Fruit fly (Drosophila melanogaster): ENCODE results near the gene Edem2.

Edem2 gene

DNA sequence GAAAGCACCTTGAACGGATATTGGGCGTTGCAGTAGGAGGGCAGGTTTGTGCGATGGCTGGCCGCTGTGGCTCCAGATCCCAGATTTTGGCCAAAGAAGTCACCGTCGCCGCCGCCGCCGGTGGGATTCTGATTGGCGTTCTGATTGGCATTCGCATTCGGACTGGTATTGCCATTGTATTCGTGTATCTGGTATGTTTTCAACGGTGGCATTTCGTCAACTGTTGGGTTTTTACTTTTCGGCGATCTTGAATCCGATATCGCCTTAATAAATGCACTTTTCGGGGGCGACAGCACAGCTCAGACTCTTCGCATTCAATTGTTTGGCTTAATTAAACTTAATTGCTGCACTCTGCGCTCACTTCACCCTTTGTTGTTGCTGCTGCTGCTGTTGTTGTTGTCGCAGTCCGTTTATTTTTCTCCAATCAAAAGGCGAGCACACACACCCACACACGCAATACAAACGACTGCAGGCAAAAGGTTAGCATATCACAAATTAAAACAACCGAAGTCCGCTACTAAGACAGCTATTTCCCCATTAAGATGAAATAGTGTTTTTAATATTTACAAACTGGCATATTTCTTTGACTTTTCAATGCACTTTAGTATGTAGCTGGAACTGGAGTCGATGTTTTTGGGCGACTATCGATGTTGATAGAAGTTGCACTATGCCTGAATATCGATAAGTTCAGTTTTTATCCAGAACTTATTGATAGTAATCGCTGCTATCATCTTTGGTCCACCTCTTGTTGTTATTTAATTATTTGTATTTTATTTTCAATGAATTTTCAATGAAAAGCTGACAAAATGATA is 27.5 kb downstream of the Edem2 start, which contains the start of the genes CG9426 and mRF1 (continued):
- no peak for TF ChIP-seq CG2889 (GFP tag; IDR thresholded peaks at IDR 0.05)
- TF ChIP-seq MTF-1 (GFP tag; optimal IDR thresholded peaks at IDR 0.05; ENCODE audit: borderline replicate concordance): no peak
- TF ChIP-seq gfzf (GFP tag; optimal IDR thresholded peaks at IDR 0.05): peak; percentile 49
- no peak for TF ChIP-seq CG11723 (GFP tag; optimal IDR thresholded peaks at IDR 0.05)
- TF ChIP-seq trem (tag; optimal IDR thresholded peaks at IDR 0.05): peak; percentile 77
- TF ChIP-seq phol (tag; optimal IDR thresholded peaks at IDR 0.05): peak; percentile 22
- TF ChIP-seq Myb (GFP tag; optimal IDR thresholded peaks at IDR 0.05): peak; percentile 17
- TF ChIP-seq CG13894 (tag; optimal IDR thresholded peaks at IDR 0.05): peak; percentile 3
- no peak for TF ChIP-seq klu (GFP tag; IDR thresholded peaks at IDR 0.05)
- peak; percentile 17 to 24 for TF ChIP-seq dpn (GFP tag; optimal IDR thresholded peaks at IDR 0.05)
- TF ChIP-seq Dip2 (GFP tag; IDR thresholded peaks at IDR 0.05): no peak
- TF ChIP-seq B-H2 (GFP tag; optimal IDR thresholded peaks at IDR 0.05): peak; percentile 12
- TF ChIP-seq nerfin-2 (GFP tag; IDR thresholded peaks at IDR 0.05; ENCODE audit: partially characterized antibody): peak; percentile 98
- TF ChIP-seq slou (GFP tag; optimal IDR thresholded peaks at IDR 0.05): no peak
- no peak for TF ChIP-seq CG8089 (GFP tag; optimal IDR thresholded peaks at IDR 0.05)
- peak; percentile 96 for TF ChIP-seq tna (GFP tag; IDR thresholded peaks at IDR 0.05; ENCODE audit: partially characterized antibody)
- peak in 1 of 2 experiments; percentile 67 for TF ChIP-seq tll (GFP tag; optimal IDR thresholded peaks at IDR 0.05)
- TF ChIP-seq zen (tag; optimal IDR thresholded peaks at IDR 0.05): no peak
- TF ChIP-seq Bgb (GFP tag; IDR thresholded peaks at IDR 0.05; ENCODE audit: partially characterized antibody): peak; percentile 97
- no peak for TF ChIP-seq D (optimal IDR thresholded peaks at IDR 0.05)
- no peak for TF ChIP-seq D (GFP tag; optimal IDR thresholded peaks at IDR 0.05)
- TF ChIP-seq scrt (GFP tag; optimal IDR thresholded peaks at IDR 0.05): no peak
- no peak for TF ChIP-seq dysf (GFP tag; IDR thresholded peaks at IDR 0.05)
- no peak for TF ChIP-seq pb (GFP tag; optimal IDR thresholded peaks at IDR 0.05)
- peak; percentile 51 for TF ChIP-seq CG30020 (tag; optimal IDR thresholded peaks at IDR 0.05)
- TF ChIP-seq CG16863 (GFP tag; optimal IDR thresholded peaks at IDR 0.05): no peak
- TF ChIP-seq unpg (GFP tag; optimal IDR thresholded peaks at IDR 0.05): peak; percentile 40
- TF ChIP-seq Lhr (GFP tag; optimal IDR thresholded peaks at IDR 0.05): no peak
- TF ChIP-seq CG4328 (GFP tag; optimal IDR thresholded peaks at IDR 0.05): no peak
- no peak for TF ChIP-seq slp2 (GFP tag; optimal IDR thresholded peaks at IDR 0.05)
- TF ChIP-seq CkIIα-i1 (GFP tag; IDR thresholded peaks at IDR 0.05): no peak
- TF ChIP-seq vnd (GFP tag; IDR thresholded peaks at IDR 0.05; ENCODE audit: partially characterized antibody): peak; percentile 95
- TF ChIP-seq Stat92E (GFP tag; optimal IDR thresholded peaks at IDR 0.05): peak in 1 of 3 experiments; percentile 34
- TF ChIP-seq luna (GFP tag; optimal IDR thresholded peaks at IDR 0.05): no peak
- no peak for TF ChIP-seq CG6683 (GFP tag; optimal IDR thresholded peaks at IDR 0.05)
- TF ChIP-seq CG7987 (GFP tag; optimal IDR thresholded peaks at IDR 0.05): peak; percentile 37
- TF ChIP-seq CG10654 (GFP tag; optimal IDR thresholded peaks at IDR 0.05): no peak
- TF ChIP-seq Poxn (GFP tag; IDR thresholded peaks at IDR 0.05): no peak
- no peak for TF ChIP-seq ranshi (GFP tag; IDR thresholded peaks at IDR 0.05)
- peak; percentile 54 for TF ChIP-seq CG1603 (tag; optimal IDR thresholded peaks at IDR 0.05)
- TF ChIP-seq Sry-δ (GFP tag; optimal IDR thresholded peaks at IDR 0.05): peak; percentile 96
- TF ChIP-seq CG42726 (GFP tag; IDR thresholded peaks at IDR 0.05; ENCODE audit: partially characterized antibody): peak; percentile 97
- no peak for TF ChIP-seq Trl (optimal IDR thresholded peaks at IDR 0.05)
- TF ChIP-seq Trl (GFP tag; optimal IDR thresholded peaks at IDR 0.05): peak; percentile 10
- TF ChIP-seq Vsx1 (GFP tag; optimal IDR thresholded peaks at IDR 0.05): no peak
- TF ChIP-seq nom (GFP tag; optimal IDR thresholded peaks at IDR 0.05): no peak
- no peak for TF ChIP-seq ash1 (GFP tag; optimal IDR thresholded peaks at IDR 0.05)
- TF ChIP-seq Lpt (GFP tag; optimal IDR thresholded peaks at IDR 0.05): no peak
- TF ChIP-seq danr (GFP tag; IDR thresholded peaks at IDR 0.05): no peak
